Fruit fly (Drosophila melanogaster) Kc167 (cell line): Measurements from ENCODE around the gene CG10481.

Experiments used
- Myc ChIP-seq: fragments of >200 bp; optimal IDR thresholded peaks from 2 replicates; lab custom pipeline; 2017; ENCODE audit warnings: missing external identifiers
- Sin3A ChIP-seq: fragments of >200 bp; optimal IDR thresholded peaks from 2 replicates; lab custom pipeline; 2018; ENCODE audit warnings: missing external identifiers
- h ChIP-seq: fragments of >200 bp; optimal IDR thresholded peaks from 3 replicates; lab custom pipeline; 2018; ENCODE audit warnings: missing external identifiers
- insv ChIP-seq: fragments of >200 bp; optimal IDR thresholded peaks from 3 replicates; lab custom pipeline; 2018; ENCODE audit warnings: missing external identifiers
- psq ChIP-seq: fragments of >200 bp; optimal IDR thresholded peaks from 2 replicates; lab custom pipeline; 2017; ENCODE audit warnings: missing external identifiers
- ttk ChIP-seq: sonication (Bioruptor generic); optimal IDR thresholded peaks from 2 replicates; lab custom pipeline; 2017; ENCODE audit warnings: missing external identifiers

- TF ChIP-seq psq: no peak
- TF ChIP-seq insv (lab: Kevin White, UChicago): no peak
- no peak for TF ChIP-seq Myc
- no peak for TF ChIP-seq h (lab: Kevin White, UChicago)
- no peak for TF ChIP-seq ttk (lab: Kevin White, UChicago)
- no peak for TF ChIP-seq Sin3A (lab: Kevin White, UChicago)
Measured at dm6 chr2L:19849741-19850140, 42.6 kb downstream of the CG10481 start.
